Worm (Caenorhabditis elegans) whole organism, dauer: ENCODE measurements around the gene clec-85.

Source experiments
- unc-62 ChIP-seq: sonication (generic microtip); optimal IDR thresholded peaks from 2 replicates; lab custom pipeline; 2017; ENCODE audit warnings: missing biosample characterization, missing genetic modification reagents, missing genetic modification characterization

Gene clec-85

DNA sequence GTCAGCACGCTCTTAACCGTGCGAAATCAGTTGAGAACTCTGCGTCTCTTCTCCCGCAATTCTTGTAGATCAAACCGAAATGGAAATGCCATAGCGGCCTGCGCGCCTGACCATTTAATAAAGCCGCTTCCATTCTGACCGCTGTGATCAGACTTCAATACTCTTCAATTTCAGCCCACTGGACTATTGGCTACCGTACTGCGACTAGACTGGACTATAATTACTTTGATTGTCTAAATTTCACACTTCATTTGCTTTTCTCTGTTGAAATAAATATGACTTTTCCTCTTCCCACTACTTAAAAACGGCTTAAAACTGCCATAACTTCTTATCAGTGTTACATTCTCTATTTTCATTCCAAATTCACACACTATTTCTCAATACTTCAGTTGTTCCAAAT is 12.4 kb upstream of the clec-85 start, which contains the start of gene Y54G2A.7:
TSS of gene Y54G2A.7 (plus strand) at position 301 of the 400 bp plus-strand sequence.
- TF ChIP-seq unc-62, result no peak

DNA sequence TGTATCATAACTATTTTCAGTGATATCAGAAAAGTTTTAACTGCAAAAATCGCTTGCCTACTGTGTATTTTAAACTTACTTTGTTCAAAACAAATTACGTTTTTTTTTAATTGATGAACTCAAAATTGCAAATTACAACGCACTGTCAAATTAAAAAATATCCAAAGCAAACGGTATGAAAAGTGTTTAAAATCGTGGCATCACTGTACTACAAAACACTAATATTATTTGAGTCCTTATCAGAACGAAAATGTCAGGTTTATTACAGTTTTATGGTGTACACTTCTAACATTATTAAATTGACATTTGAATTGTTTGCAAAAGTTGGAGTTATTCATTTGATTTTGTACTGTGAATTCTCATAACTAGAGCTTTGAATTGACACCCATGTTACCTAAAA is 9.4 kb upstream of the clec-85 start, which contains the start of gene clec-83:
TSS of gene clec-83 (minus strand) at position 213 of the 400 bp plus-strand sequence.
- no peak for TF ChIP-seq unc-62

DNA sequence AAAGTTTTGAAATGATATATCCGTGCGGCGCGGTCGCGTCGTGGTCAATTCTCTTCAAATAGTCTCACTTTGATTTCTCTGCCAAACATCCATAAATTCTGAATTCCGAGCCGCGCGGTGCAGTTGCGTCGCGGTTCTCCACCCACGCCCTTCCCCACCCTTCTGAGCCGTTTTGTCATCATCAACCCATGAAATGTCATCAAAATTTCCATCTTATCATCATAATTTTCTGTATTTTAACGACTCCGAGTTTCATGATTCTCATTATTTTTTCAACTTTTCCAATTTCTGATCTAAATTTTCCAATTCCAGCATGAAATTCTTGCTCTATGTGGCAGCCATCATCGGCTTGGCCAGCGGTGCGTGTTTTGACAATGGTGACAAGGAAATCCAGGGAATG is 8.5 kb upstream of the clec-85 start, which contains the start of gene clec-84:
TSS of gene clec-84 (plus strand) at position 301 of the 400 bp plus-strand sequence.
- no peak for TF ChIP-seq unc-62

DNA sequence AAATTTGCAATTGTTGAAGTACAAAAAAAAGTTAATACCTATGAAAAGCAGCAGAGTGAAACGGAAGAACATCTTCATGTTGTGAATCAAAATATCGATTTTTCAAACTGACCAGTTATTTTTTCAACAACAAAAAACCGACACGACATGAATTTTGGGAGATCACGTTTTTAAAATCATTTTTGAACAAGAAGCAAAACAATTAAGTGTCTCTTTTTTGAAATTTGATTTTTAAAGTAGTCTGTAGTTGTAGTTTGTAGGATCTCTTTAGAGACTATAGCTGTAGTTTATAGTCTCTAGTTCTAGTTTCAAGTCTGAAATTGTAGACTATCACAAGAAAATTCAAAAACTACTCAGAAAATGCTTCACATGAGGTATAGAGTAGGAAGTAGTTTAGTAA is 6.8 kb upstream of the clec-85 start, which contains the start of gene Y54G2A.15:
TSS of gene Y54G2A.15 (minus strand) at position 101 of the 400 bp plus-strand sequence.
- TF ChIP-seq unc-62, result no peak

DNA sequence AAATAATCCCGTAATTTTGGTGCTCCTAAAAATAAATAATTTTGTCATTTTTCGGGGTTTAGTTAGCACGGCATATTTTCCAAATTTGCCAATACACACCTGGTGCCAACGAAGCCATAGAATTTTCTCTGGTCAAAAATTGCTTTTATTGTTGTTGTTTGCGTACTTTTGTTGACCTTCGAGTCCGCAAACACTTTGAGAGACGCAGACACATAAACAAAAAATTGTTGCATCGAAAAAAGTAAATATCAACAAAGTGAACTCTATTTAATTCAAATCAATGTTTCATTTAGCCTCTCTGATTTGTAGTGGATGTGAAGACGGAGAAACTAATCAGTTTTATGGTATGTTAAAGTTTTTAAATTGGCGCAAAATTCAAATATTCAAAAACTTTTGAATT is 4.4 kb upstream of the clec-85 start, which contains the start of gene Y54G2A.40:
TSS of gene Y54G2A.40 (plus strand) at position 213 of the 400 bp plus-strand sequence.
- TF ChIP-seq unc-62, result no peak

DNA sequence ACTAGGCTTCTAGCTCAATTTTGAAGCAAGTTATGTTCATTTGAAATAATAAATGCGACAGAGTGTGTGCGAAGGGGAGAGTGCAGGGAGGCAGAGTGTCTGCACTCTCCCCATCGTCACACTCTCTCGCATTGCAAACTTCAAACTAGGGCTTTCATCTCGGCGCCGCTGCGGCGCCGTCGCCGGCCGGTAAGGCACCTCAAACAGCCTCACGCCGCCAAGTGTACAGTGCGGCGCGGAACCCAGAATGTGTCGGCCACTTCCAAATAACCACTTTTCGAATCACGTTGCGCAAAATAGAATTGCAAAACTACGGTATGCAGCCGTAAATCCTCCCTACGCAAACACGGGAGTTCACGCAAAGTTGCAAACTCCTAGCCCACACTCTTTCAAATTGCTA is 1.4 kb upstream of the clec-85 start:
- TF ChIP-seq unc-62, result no peak

DNA sequence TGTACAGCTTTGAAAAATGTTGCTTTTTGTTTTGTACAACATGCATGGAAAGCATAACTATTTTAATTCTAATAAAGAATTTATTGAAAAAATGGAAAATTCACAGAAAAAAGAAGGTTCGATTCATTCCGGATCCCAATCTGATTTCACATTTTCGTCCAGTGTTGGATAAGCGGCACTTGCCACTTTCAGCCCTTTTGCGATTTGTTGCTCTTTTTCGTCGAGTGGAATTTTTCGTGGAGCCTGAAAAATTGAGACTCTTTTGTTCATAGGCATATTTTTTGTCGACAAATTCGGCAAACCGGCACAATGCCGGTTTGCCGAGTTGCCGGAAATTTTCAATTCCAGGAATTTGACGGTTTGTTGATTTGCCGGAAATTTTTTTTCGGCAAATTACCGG is 939 bp downstream of the clec-85 start:
- TF ChIP-seq unc-62, result no peak

DNA sequence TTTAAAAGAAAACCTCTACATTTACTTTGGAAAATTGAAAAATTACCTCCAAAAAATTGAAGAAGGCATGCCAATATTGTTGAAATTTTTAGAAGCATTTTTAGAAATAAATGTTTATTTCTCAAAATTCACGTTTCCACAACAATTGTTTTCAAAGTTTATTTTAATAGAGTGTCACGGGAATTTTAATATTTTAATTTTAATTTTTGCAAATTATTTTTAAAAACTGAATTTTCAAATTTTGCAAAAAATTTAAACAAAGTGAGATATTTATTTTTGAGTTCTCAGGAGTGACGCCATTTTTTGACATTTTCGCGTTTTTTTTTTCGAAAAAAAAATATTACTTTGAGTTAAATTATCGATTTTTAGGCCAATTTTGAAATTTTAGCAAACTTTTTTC is 2.5 kb downstream of the clec-85 start, which contains the start of gene Y54G2A.49:
TSS of gene Y54G2A.49 (minus strand) at position 101 of the 400 bp plus-strand sequence.
- no peak for TF ChIP-seq unc-62

DNA sequence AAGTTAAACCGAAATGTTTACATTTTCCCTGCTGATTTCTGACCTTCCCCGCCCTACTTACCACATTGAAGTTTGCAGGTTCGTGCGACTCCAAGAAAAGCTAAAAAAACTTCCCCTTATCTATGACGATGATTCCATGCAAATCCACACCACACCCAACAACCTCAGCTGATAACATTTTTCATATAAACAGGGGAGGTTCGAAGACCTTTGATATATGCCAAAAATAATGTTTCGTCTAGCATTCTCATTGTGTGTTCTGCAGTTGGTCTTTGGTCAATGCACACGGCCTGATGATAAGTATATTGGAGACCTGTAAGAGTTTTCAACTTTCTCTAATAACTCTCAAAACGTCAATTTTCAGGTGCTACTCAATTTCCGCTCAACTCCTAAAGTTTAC is 3.5 kb downstream of the clec-85 start:
- no peak for TF ChIP-seq unc-62

DNA sequence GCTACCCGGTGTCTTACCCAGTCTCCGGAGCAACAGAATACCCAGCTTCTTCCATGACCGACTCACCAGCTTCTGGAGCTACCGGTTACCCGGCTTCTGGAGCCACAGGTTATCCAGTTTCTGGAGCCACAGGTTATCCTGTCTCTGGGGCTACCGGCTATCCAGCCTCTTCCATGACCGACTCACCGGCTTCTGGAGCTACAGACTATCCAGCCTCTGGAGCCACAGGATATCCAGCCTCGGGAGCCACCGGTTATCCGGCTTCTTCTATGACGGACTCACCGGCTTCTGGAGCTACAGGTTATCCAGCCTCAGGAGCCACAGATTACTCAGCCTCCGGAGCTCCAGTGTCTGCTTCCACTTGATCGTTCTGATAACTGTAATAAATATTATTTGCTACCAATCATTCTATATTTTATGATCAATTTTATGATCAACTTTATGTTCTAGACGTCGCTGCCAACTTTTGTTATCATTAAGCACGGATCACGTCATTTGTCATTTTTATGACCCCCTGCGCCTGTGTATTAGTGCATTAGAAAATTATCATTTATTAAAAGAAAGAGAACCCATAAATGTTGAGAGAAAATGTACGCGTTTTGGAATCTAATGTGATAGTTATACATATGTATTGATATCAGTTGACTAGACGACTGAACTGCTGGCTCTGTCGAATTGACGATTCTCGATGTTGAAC is 4.5 kb downstream of the clec-85 start:
- TF ChIP-seq unc-62, result no peak

DNA sequence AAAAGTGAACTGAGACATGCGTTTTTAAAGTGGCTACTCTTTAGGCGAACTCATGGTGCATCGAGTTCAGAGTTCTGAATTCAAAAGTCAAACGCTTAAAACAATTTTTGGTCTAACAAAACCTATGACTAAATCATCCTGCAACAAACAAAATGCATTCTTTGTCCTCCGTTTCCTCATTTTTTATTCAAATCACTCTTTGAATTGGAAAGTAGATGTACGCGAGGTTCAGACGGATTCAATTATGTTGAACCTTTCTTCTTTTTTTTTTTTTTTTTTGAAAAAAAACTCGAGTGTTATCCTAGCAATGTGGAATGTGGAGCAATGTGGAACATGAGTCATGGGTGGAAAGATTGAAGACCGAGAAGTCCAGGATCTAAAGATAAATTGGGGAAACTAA is 8.0 kb downstream of the clec-85 start:
- TF ChIP-seq unc-62, result no peak

DNA sequence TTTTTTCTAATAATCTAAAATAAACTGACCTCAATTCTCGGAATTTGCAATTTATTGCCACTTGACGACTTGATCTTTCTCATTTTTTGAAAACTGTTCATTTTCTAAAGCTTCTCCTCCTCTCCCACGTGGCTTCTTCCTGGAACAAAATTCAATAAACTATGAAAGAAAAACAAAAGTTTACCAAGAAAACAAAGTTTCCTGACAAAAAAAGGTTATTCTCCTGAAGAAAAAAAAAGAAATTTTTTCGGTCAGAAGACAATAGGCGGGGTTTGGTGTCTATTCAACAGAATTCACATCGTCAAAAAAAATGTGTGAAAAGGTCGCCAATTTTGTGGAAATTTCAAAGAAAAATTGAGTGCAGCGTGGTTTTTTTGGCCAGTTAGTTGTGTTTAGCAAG is 14.1 kb downstream of the clec-85 start, which contains the start of gene Y54G2A.16:
TSS of gene Y54G2A.16 (minus strand) at position 101 of the 400 bp plus-strand sequence.
- TF ChIP-seq unc-62, result no peak

DNA sequence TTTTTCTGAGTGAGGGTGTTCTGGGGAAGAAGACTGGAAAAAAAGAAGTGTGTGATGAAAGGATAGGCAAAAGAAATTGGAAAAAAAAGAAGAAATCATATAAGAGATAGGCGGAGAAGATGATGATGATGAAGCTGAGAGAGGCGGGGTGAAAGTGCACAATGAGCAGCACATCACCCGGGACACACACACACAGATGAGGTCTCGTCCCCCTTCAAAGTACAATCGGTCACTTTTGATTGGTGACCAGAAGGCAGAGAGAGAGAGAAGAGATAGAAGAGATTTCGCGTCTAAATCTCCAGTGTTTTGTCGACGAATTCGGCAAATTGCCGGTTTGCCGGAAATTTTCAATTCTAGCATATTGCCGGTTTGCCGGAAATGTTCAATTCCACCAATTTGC is 34.6 kb downstream of the clec-85 start:
- TF ChIP-seq unc-62, result no peak

DNA sequence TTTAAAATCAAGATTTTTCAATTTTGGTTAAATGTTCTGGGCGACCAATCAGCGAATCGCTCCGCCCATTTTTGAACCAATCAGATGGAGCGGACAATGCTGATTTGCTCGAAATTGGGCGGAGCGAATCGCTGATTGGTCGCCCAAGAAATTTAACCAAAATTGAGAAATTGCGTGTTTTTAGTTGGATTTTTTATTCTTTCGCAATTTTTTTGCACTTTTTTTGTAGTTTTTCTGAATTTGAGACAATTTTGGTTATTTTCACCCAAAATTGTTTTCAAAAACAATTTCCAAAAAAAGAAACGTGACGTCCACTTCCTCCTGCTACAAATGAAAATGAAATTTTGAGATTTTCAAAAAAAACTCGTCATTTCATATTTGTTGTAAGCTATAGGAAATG is 36.0 kb downstream of the clec-85 start, which contains the start of gene dml-1:
TSS of gene dml-1 (plus strand) at position 301 of the 400 bp plus-strand sequence.
- no peak for TF ChIP-seq unc-62

DNA sequence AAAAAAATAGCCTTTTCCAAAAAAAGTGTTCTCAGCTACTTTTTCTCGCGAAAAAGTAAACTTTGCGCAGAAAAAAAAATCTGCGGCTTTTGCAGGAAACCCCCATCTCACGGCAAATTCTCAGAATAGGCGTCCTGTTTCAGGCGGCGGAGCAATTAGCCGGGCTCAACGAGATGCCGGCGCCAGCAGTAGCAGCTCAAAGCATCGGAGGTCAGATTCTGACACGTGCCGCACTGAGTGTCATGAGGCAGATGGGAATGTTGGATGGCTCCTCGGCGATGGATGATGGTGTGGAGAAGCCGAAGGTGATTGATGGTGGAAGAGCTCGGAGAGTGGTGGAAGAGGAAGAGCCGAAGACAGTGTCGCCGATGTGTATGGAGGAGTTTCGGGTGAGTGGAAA is 36.6 kb downstream of the clec-85 start:
- TF ChIP-seq unc-62, result no peak

DNA sequence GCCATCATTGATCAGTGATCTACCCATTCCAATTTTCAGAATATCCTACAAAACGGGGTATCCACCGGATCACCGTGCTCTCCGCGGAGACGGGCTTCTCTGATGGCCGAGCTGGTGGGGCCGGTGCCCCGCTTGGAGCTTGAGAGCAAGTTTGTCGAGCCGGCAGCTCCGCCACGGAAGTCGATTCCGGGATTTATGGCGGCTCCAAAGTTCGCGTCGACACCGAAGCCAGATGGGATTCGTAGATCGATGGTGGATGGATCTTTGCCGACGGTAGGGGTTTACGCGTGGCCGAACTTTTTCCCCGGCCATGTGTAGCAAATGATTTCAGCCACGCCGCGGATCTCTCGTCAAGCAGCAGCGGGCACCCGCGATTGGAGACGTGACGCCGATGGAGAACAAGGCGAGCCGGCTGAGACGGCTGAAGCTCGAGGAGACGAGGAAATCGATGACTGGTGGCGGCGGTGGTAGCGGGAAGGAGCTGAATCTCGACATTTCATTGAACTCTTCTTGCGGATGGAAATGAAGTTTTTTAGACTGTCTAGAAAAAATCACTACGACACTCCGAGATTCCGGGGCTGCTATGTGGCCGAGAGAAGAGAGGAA is 37.9 kb downstream of the clec-85 start:
- no peak for TF ChIP-seq unc-62

DNA sequence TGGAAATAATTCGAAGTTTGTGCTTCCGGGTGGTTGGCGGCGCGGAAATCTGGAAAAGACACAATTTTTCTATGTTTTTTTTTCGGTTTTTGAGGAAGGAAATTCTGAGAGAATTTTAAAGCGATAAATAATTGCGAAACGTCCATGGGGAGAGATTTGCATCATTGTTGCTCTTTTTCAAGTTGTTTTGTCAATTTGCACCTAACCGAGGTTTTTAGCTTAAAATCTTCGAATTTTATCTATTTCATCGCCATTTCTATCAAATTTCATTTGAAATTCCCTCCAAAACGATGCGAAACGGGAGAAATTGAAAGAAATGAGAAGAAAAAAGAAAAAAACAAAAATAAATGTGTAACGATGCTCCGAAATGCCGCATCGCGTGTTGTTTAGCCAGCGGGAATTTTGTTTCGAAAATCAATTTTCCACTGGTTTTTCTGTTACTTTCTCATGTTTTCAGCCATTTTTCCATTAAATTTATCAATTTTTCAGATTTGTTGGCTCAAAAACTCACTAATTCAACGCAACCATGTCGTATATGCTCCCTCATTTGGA is 39.8 kb downstream of the clec-85 start, which contains the start of the genes nprt-1 and dib-1:
TSS of gene nprt-1 (minus strand) at position 51 of the 552 bp plus-strand sequence.
TSS of gene dib-1 (plus strand) at position 482 of the 552 bp plus-strand sequence.
- TF ChIP-seq unc-62, result no peak
